Worm (Caenorhabditis elegans) whole organism, mixed stage, embryonic: ENCODE results near the gene drd-5.
"Not testable (repeated sequence)": the region's sequence is repeated elsewhere in the genome, so short reads cannot be mapped to it uniquely, and the experiment has no call there.

Experiments
- M03D4.4 ChIP-seq: sonication (generic microtip); optimal IDR thresholded peaks from 2 replicates; lab custom pipeline; 2017; ENCODE audit warnings: mild to moderate bottlenecking, missing genetic modification characterization, missing compliant biosample characterization
- bed-3 ChIP-seq: fragments of 200-800 bp; sonication (Bioruptor generic); optimal IDR thresholded peaks from 3 replicates; lab custom pipeline; 2018; ENCODE audit warnings: mild to moderate bottlenecking, missing genetic modification characterization, moderate library complexity, missing compliant biosample characterization
- blmp-1 ChIP-seq: fragments of 150-350 bp; optimal IDR thresholded peaks from 2 replicates; lab custom pipeline; 2014; ENCODE audit warnings: missing biosample characterization, missing genetic modification characterization
- ceh-39 ChIP-seq: fragments of 150-350 bp; optimal IDR thresholded peaks from 2 replicates; lab custom pipeline; 2014; ENCODE audit warnings: missing biosample characterization, missing genetic modification characterization
- ceh-83 ChIP-seq: fragments of 200-800 bp; sonication (Bioruptor generic); optimal IDR thresholded peaks from 2 replicates; lab custom pipeline; 2018; ENCODE audit warnings: mild to moderate bottlenecking, missing genetic modification characterization, missing compliant biosample characterization
- ces-1 ChIP-seq: fragments of 150-350 bp; optimal IDR thresholded peaks from 2 replicates; lab custom pipeline; 2014; ENCODE audit warnings: missing biosample characterization, missing genetic modification reagents, missing genetic modification characterization
- cnd-1 ChIP-seq: fragments of 200-800 bp; sonication (Bioruptor generic); optimal IDR thresholded peaks from 2 replicates; lab custom pipeline; 2018; ENCODE audit warnings: mild to moderate bottlenecking, missing genetic modification characterization, missing compliant biosample characterization
- drap-1 ChIP-seq: fragments of 200-800 bp; sonication (Bioruptor generic); optimal IDR thresholded peaks from 3 replicates; lab custom pipeline; 2018; ENCODE audit warnings: mild to moderate bottlenecking, missing genetic modification characterization, missing compliant biosample characterization
- elt-1 ChIP-seq: sonication (generic microtip); optimal IDR thresholded peaks from 2 replicates; lab custom pipeline; 2017; ENCODE audit warnings: missing genetic modification characterization, mild to moderate bottlenecking, missing compliant biosample characterization, antibody characterized with exemption, moderate library complexity, borderline replicate concordance; ENCODE audit not compliant: insufficient read depth
- elt-3 ChIP-seq: fragments of 150-350 bp; optimal IDR thresholded peaks from 2 replicates; lab custom pipeline; 2014; ENCODE audit warnings: missing biosample characterization, missing genetic modification characterization
- flh-1 ChIP-seq: fragments of 200-800 bp; sonication (Bioruptor generic); optimal IDR thresholded peaks from 2 replicates; lab custom pipeline; 2018; ENCODE audit warnings: mild to moderate bottlenecking, missing genetic modification characterization, moderate library complexity, missing compliant biosample characterization
- ham-2 ChIP-seq: fragments of 200-800 bp; sonication (Bioruptor generic); optimal IDR thresholded peaks from 2 replicates; lab custom pipeline; 2018; ENCODE audit warnings: mild to moderate bottlenecking, missing genetic modification characterization, missing compliant biosample characterization
- hlh-1 ChIP-seq: fragments of 150-350 bp; optimal IDR thresholded peaks from 2 replicates; lab custom pipeline; 2014; ENCODE audit warnings: missing biosample characterization, missing genetic modification reagents, missing genetic modification characterization
- lin-13 ChIP-seq: fragments of 150-350 bp; optimal IDR thresholded peaks from 2 replicates; lab custom pipeline; 2014; ENCODE audit warnings: missing biosample characterization, missing genetic modification characterization
- lin-32 ChIP-seq: fragments of 200-800 bp; sonication (Bioruptor generic); optimal IDR thresholded peaks from 2 replicates; lab custom pipeline; 2018; ENCODE audit warnings: mild to moderate bottlenecking, missing genetic modification characterization, missing compliant biosample characterization
- lsy-2 ChIP-seq: fragments of 150-350 bp; optimal IDR thresholded peaks from 2 replicates; lab custom pipeline; 2014; ENCODE audit warnings: missing biosample characterization, missing genetic modification characterization
- mab-5 ChIP-seq: fragments of 150-350 bp; optimal IDR thresholded peaks from 2 replicates; lab custom pipeline; 2014; ENCODE audit warnings: missing biosample characterization, missing genetic modification characterization
- mep-1 ChIP-seq: fragments of 150-350 bp; optimal IDR thresholded peaks from 2 replicates; lab custom pipeline; 2017; ENCODE audit warnings: missing biosample characterization, missing genetic modification reagents, missing genetic modification characterization, inconsistent platforms
- mls-2 ChIP-seq: sonication (generic microtip); optimal IDR thresholded peaks from 2 replicates; lab custom pipeline; 2016; ENCODE audit warnings: mild to moderate bottlenecking, missing genetic modification characterization, moderate library complexity, missing compliant biosample characterization
- nhr-12 ChIP-seq: fragments of 150-350 bp; optimal IDR thresholded peaks from 2 replicates; lab custom pipeline; 2014; ENCODE audit warnings: missing biosample characterization, missing genetic modification characterization
- nhr-28 ChIP-seq: fragments of 150-350 bp; optimal IDR thresholded peaks from 2 replicates; lab custom pipeline; 2014; ENCODE audit warnings: missing biosample characterization, missing genetic modification characterization
- pha-4 ChIP-seq: fragments of 150-350 bp; optimal IDR thresholded peaks from 2 replicates; lab custom pipeline; 2018; ENCODE audit warnings: missing biosample characterization, missing genetic modification reagents, missing genetic modification characterization
- sem-2 ChIP-seq: fragments of 200-800 bp; sonication (Bioruptor generic); optimal IDR thresholded peaks from 2 replicates; lab custom pipeline; 2018; ENCODE audit warnings: mild to moderate bottlenecking, missing genetic modification characterization, missing compliant biosample characterization
- snpc-4 ChIP-seq: fragments of 150-350 bp; optimal IDR thresholded peaks from 2 replicates; lab custom pipeline; 2014; ENCODE audit warnings: missing biosample characterization, missing genetic modification characterization
- sptf-1 ChIP-seq: sonication (generic microtip); optimal IDR thresholded peaks from 2 replicates; lab custom pipeline; 2017; ENCODE audit warnings: mild to moderate bottlenecking, missing genetic modification characterization, moderate library complexity, missing compliant biosample characterization
- tbx-8 ChIP-seq: fragments of 200-800 bp; sonication (Bioruptor generic); optimal IDR thresholded peaks from 2 replicates; lab custom pipeline; 2018; ENCODE audit warnings: mild to moderate bottlenecking, missing genetic modification characterization, moderate library complexity, missing compliant biosample characterization
- unc-120 ChIP-seq: sonication (generic microtip); optimal IDR thresholded peaks from 2 replicates; lab custom pipeline; 2017; ENCODE audit warnings: missing genetic modification characterization, missing compliant biosample characterization; ENCODE audit not compliant: poor library complexity, severe bottlenecking
- unc-39 ChIP-seq: fragments of 150-350 bp; optimal IDR thresholded peaks from 2 replicates; lab custom pipeline; 2014; ENCODE audit warnings: missing biosample characterization, missing genetic modification characterization
- ztf-11 ChIP-seq: fragments of 150-350 bp; optimal IDR thresholded peaks from 2 replicates; lab custom pipeline; 2014; ENCODE audit warnings: missing biosample characterization, missing genetic modification characterization

drd-5 gene

DNA sequence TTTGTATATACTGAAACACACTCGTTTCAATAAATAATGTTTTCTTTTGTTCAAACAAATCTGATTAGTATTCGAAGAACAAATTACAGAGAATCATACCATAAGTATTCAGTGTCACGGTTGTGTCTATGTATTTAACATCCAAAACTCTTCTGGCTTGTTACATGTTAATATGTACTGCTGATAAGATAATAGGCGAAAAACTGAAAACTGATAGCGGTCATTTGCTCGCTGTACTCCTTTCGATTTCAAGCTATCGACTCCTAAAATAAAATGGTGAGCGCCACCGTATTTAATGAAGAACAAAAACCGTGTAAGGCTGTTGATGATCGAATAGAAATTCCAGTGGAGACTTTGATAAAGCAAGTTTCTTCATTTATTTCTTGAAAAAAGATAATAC is 22.8 kb downstream of the drd-5 start, which contains the start of gene R09F10.1:
Gene R09F10.1, plus strand, starts transcription at position 222 of the 400 bp plus-strand sequence.
- no peak for TF ChIP-seq cnd-1

DNA sequence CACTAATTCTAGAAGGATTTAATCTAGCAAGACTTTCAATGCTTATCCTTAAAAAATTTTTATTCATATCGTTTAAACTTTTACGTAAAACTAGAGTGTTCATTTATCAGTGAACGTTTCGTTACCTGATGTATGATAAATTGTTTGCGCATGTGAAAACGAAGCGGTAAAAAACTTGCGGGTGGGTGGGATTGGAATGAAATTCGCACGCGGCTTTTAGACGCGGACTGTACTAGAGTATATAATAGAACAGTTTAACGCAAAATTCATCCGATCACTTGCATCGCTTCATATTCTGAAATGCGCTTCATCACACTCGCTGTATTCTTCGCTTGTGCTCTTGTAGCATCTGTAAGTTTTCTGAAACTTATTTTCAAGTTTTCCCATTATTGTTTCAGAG is 24.3 kb downstream of the drd-5 start, which contains the start of gene abu-9:
Gene abu-9, plus strand, starts transcription at position 301 of the 400 bp plus-strand sequence.
- TF ChIP-seq elt-1, nhr-28, unc-39 (tag; lab: Kevin White, UChicago): not testable (repeated sequence)
- TF ChIP-seq, all 35 proteins: peak for 0; not testable (repeated sequence) for 35

DNA sequence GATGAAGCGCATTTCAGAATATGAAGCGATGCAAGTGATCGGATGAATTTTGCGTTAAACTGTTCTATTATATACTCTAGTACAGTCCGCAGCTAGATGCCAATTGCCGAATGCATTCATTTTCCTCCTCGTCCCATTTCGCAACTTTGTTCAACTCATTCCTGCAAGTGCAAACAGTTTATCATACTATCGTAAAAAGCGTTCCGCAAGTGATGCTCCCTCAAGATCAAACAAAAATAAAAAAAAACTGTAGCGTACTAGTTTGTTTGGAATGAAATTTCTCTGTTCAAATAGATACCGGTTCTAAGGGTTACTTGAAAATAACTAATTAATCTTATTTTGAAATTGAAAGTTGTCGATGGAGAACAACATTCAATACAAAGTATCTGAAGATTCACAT is 25.3 kb downstream of the drd-5 start, which contains the start of gene pqn-57:
Gene pqn-57, minus strand, starts transcription at position 101 of the 400 bp plus-strand sequence.
- TF ChIP-seq elt-1 (tag; lab: Kevin White, UChicago) = no peak
- TF ChIP-seq M03D4.4 (tag; lab: Kevin White, UChicago) = no peak
- no peak for TF ChIP-seq blmp-1 (tag; lab: Kevin White, UChicago)
- TF ChIP-seq mab-5 (tag; lab: Kevin White, UChicago) = no peak
- no peak for TF ChIP-seq sem-2 (GFP tag; lab: Kevin White, UChicago)
- TF ChIP-seq mep-1 (tag; lab: Kevin White, UChicago) = no peak
- no peak for TF ChIP-seq mls-2 (tag; lab: Kevin White, UChicago)
- no peak for TF ChIP-seq hlh-1 (tag; lab: Kevin White, UChicago)
- TF ChIP-seq tbx-8 = no peak
- no peak for TF ChIP-seq ham-2 (GFP tag; lab: Kevin White, UChicago)
- no peak for TF ChIP-seq nhr-12 (tag; lab: Kevin White, UChicago)
- TF ChIP-seq lin-32 (GFP tag; lab: Kevin White, UChicago) = no peak
- no peak for TF ChIP-seq bed-3 (GFP tag; lab: Kevin White, UChicago)
- no peak for TF ChIP-seq snpc-4 (tag; lab: Kevin White, UChicago)
- no peak for TF ChIP-seq lin-13 (tag; lab: Kevin White, UChicago)
- TF ChIP-seq elt-3 (tag; lab: Kevin White, UChicago) = no peak
- no peak for TF ChIP-seq unc-39 (tag; lab: Kevin White, UChicago)

DNA sequence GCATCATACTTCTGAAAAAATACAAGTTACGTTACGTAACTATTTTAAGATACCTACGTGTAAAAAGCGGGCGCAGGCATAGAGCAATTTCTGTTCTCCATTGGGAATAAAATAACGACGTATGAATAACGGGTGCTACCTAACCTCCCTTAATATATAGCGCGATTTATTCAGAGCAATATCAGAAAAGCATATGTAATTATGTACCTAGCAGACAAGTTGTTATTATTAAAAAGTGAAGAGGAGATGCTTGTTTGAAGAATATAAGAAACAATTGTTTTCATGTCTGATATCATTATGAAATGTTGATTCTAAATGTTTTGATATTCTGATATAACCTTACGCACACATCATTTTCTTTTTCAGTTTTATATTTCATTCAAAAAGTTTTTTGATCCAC is 27.2 kb downstream of the drd-5 start, which contains the start of gene srh-11:
Gene srh-11, minus strand, starts transcription at position 101 of the 400 bp plus-strand sequence.
- no peak for TF ChIP-seq ztf-11 (tag; lab: Kevin White, UChicago)
- TF ChIP-seq unc-120 (tag; lab: Kevin White, UChicago) = no peak
- TF ChIP-seq, all 35 proteins: peak for 0

DNA sequence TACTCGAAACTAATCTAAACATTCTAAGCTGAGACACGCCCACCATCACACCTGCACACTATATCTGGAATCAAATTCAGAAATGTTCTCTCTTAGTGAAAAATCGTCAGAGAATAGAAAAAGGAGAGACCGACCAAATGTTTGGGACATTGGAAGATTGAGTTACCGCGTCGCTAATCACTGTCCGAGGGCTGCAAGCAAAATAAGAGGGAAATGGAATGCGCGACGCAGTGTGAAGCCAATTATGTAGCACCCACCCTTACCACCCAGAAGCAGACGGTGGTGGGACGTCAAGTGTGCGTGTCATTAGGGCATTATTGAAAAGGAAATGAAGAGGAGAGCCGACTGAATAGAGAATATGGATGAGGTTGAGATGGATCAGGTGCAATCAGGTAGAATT is 34.6 kb downstream of the drd-5 start:
- TF ChIP-seq ces-1 (GFP tag; lab: Kevin White, UChicago) (peak; percentile 97), bed-3 (GFP tag; lab: Kevin White, UChicago) (no peak), unc-39 (tag; lab: Kevin White, UChicago) (no peak), cnd-1 (no peak), elt-1 (tag; lab: Kevin White, UChicago) (no peak), ceh-83 (GFP tag; lab: Kevin White, UChicago) (no peak), lin-32 (GFP tag; lab: Kevin White, UChicago) (no peak)

DNA sequence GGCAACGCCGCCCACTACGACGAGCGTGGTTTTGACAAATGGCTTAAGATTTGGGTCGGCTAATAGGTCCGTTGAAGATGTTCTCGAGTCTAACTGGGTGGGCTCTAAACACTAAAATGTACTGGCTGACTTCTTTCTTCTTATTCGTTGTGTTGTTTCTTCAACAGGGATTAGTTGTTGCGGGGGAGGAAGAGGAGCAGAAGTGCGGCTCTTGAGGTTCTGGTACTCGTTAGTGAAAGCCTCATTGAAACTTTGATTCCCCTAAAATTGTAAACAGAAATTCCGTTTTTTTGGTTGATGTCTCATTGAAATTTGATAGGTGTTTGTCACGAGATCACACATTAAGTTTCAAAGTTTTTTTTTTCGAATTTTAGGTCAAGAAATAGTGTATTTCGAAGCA is 35.4 kb downstream of the drd-5 start:
- TF ChIP-seq ceh-83 (GFP tag; lab: Kevin White, UChicago) = no peak
- TF ChIP-seq drap-1 (GFP tag; lab: Kevin White, UChicago) = no peak
- TF ChIP-seq sptf-1 (tag; lab: Kevin White, UChicago) = no peak
- TF ChIP-seq unc-120 (tag; lab: Kevin White, UChicago) = no peak
- TF ChIP-seq nhr-12 (tag; lab: Kevin White, UChicago) = no peak
- no peak for TF ChIP-seq flh-1 (GFP tag; lab: Kevin White, UChicago)
- TF ChIP-seq elt-1 (tag; lab: Kevin White, UChicago) = no peak
- no peak for TF ChIP-seq M03D4.4 (tag; lab: Kevin White, UChicago)
- TF ChIP-seq lsy-2 (tag; lab: Kevin White, UChicago) = no peak
- TF ChIP-seq blmp-1 (tag; lab: Kevin White, UChicago) = no peak
- TF ChIP-seq ham-2 (GFP tag; lab: Kevin White, UChicago) = no peak
- no peak for TF ChIP-seq ceh-39 (tag; lab: Kevin White, UChicago)
- TF ChIP-seq pha-4 (tag; lab: Kevin White, UChicago) = no peak
- no peak for TF ChIP-seq lin-13 (tag; lab: Kevin White, UChicago)
- TF ChIP-seq snpc-4 (tag; lab: Kevin White, UChicago) = no peak
